Fruit fly (Drosophila melanogaster) whole organism, prepupa: ENCODE data around the gene Gli.
A peak's percentile ranks its signal among the peaks of the same experiment; 100 is the strongest.

Source experiments
- CG10669 ChIP-seq: fragments of 200-800 bp; sonication (Bioruptor generic); optimal IDR thresholded peaks from 3 replicates; lab custom pipeline; 2018; ENCODE audit warnings: missing biosample characterization, mild to moderate bottlenecking, missing genetic modification characterization, moderate library complexity
- CG11294 ChIP-seq: fragments of 200-800 bp; sonication (Bioruptor generic); IDR thresholded peaks from 2 replicates; pipeline ENCODE4 v1.3.6; 2022; ENCODE audit warnings: missing biosample characterization, missing genetic modification characterization
- CG15336 ChIP-seq: fragments of 200-800 bp; sonication (Bioruptor generic); IDR thresholded peaks from 2 replicates; pipeline ENCODE4 v1.3.6; 2022; ENCODE audit warnings: missing biosample characterization, missing genetic modification characterization
- CG31627 ChIP-seq: fragments of 200-800 bp; sonication (Bioruptor generic); optimal IDR thresholded peaks from 3 replicates; lab custom pipeline; 2016; ENCODE audit warnings: missing biosample characterization, missing genetic modification characterization
- CG4318 ChIP-seq: fragments of 200-800 bp; sonication (Bioruptor generic); optimal IDR thresholded peaks from 3 replicates; lab custom pipeline; 2017; ENCODE audit warnings: missing biosample characterization, mild to moderate bottlenecking, missing genetic modification characterization
- CG6854 ChIP-seq: fragments of 200-800 bp; sonication (Bioruptor generic); optimal IDR thresholded peaks from 2 replicates; lab custom pipeline; 2017; ENCODE audit warnings: missing biosample characterization, mild to moderate bottlenecking, missing genetic modification characterization
- Gug ChIP-seq: fragments of 200-800 bp; sonication (Bioruptor generic); IDR thresholded peaks from 2 replicates; pipeline ENCODE4 v1.3.6; 2022; ENCODE audit warnings: missing biosample characterization, missing genetic modification characterization
- Hr38 ChIP-seq: sonication (Bioruptor generic); optimal IDR thresholded peaks from 2 replicates; lab custom pipeline; 2016; ENCODE audit warnings: missing biosample characterization, missing genetic modification characterization
- Lpt ChIP-seq: fragments of 200-800 bp; sonication (Bioruptor generic); optimal IDR thresholded peaks from 3 replicates; lab custom pipeline; 2016; ENCODE audit warnings: missing biosample characterization, missing genetic modification characterization
- dsx ChIP-seq: fragments of 200-800 bp; optimal IDR thresholded peaks from 3 replicates; lab custom pipeline; 2019; ENCODE audit warnings: missing biosample characterization, mild to moderate bottlenecking, missing genetic modification characterization, moderate library complexity; ENCODE audit not compliant: poor library complexity, severe bottlenecking
- fd59A ChIP-seq: fragments of 200-800 bp; sonication (Bioruptor generic); optimal IDR thresholded peaks from 2 replicates; lab custom pipeline; 2017; ENCODE audit warnings: missing biosample characterization, mild to moderate bottlenecking, missing genetic modification characterization, missing genetic modification reagents
- fd85E ChIP-seq: fragments of 200-800 bp; sonication (Bioruptor generic); optimal IDR thresholded peaks from 3 replicates; lab custom pipeline; 2016; ENCODE audit warnings: missing biosample characterization, missing genetic modification characterization
- lz ChIP-seq: fragments of 200-800 bp; sonication (Bioruptor generic); optimal IDR thresholded peaks from 3 replicates; lab custom pipeline; 2016; ENCODE audit warnings: missing biosample characterization, missing genetic modification characterization
- salr ChIP-seq, 2 experiments: fragments of 200-800 bp; sonication (Bioruptor generic); optimal IDR thresholded peaks; 3 replicates each; lab custom pipeline; 2016 to 2018; ENCODE audit warnings: missing biosample characterization in 2 of 2, missing genetic modification characterization in 2 of 2, mild to moderate bottlenecking in 1 of 2

- TF ChIP-seq CG4318 (GFP tag; lab: Kevin White, UChicago): peak; percentile 12
- TF ChIP-seq Hr38 (GFP tag; lab: Kevin White, UChicago): no peak
- TF ChIP-seq fd85E (GFP tag; lab: Kevin White, UChicago): no peak
- TF ChIP-seq Gug (GFP tag; lab: Robert Waterston, UW): no peak
- peak; percentile 97 for TF ChIP-seq lz (GFP tag; lab: Kevin White, UChicago)
- peak; percentile 80 to 88 for TF ChIP-seq salr (GFP tag; optimal IDR thresholded peaks at IDR 0.05; lab: Kevin White, UChicago)
- TF ChIP-seq CG10669 (GFP tag; lab: Kevin White, UChicago): peak; percentile 32
- TF ChIP-seq CG31627 (GFP tag; lab: Kevin White, UChicago): peak; percentile 98
- TF ChIP-seq fd59A: peak; percentile 93
- peak; percentile 69 for TF ChIP-seq Lpt (GFP tag; lab: Kevin White, UChicago)
- TF ChIP-seq CG6854: peak; percentile 54
- no peak for TF ChIP-seq dsx
- TF ChIP-seq CG15336 (GFP tag; lab: Robert Waterston, UW): no peak
- TF ChIP-seq CG11294 (GFP tag; lab: Robert Waterston, UW): no peak
Observed at dm6 chr2L:15743578-15743977, 19.0 kb downstream of the Gli start.
